Fruit fly (Drosophila melanogaster) whole organism, embryonic: ENCODE data around the gene Naa80.

Experiments
- Abd-B ChIP-seq: fragments of 200-800 bp; sonication (Bioruptor generic); optimal IDR thresholded peaks from 2 replicates; lab custom pipeline; 2018; ENCODE audit warnings: missing biosample characterization, mild to moderate bottlenecking, missing genetic modification characterization, moderate library complexity
- B-H2 ChIP-seq: fragments of 200-800 bp; sonication (Bioruptor generic); optimal IDR thresholded peaks from 2 replicates; lab custom pipeline; 2018; ENCODE audit warnings: missing biosample characterization, mild to moderate bottlenecking, missing genetic modification characterization
- CG12071 ChIP-seq: fragments of 200-800 bp; sonication (Bioruptor generic); optimal IDR thresholded peaks from 3 replicates; lab custom pipeline; 2018; ENCODE audit warnings: missing biosample characterization, mild to moderate bottlenecking, missing genetic modification characterization
- CG13287 ChIP-seq: fragments of 200-800 bp; sonication (Bioruptor generic); IDR thresholded peaks from 2 replicates; pipeline ENCODE4 v1.3.6; 2022; ENCODE audit warnings: missing biosample characterization, missing genetic modification characterization; ENCODE audit not compliant: partially characterized antibody
- CG14710 ChIP-seq: fragments of 200-800 bp; sonication (Bioruptor generic); optimal IDR thresholded peaks from 3 replicates; lab custom pipeline; 2019; ENCODE audit warnings: missing biosample characterization, mild to moderate bottlenecking, missing genetic modification characterization, moderate library complexity
- CG14860 ChIP-seq: fragments of 200-800 bp; sonication (Bioruptor generic); IDR thresholded peaks from 3 replicates; pipeline ENCODE4 v1.3.6; 2022; ENCODE audit warnings: missing biosample characterization, missing genetic modification characterization; ENCODE audit not compliant: partially characterized antibody
- CG15696 ChIP-seq: fragments of 200-800 bp; sonication (Bioruptor generic); optimal IDR thresholded peaks from 2 replicates; lab custom pipeline; 2019; ENCODE audit warnings: missing biosample characterization, mild to moderate bottlenecking, missing genetic modification characterization, moderate library complexity
- CG16813 ChIP-seq: fragments of 200-800 bp; sonication (Bioruptor generic); IDR thresholded peaks from 3 replicates; pipeline ENCODE4 v1.3.6; 2022; ENCODE audit warnings: missing biosample characterization, missing genetic modification characterization; ENCODE audit not compliant: partially characterized antibody
- CG1792 ChIP-seq: fragments of 200-800 bp; sonication (Bioruptor generic); optimal IDR thresholded peaks from 2 replicates; lab custom pipeline; 2016; ENCODE audit warnings: missing biosample characterization, missing genetic modification characterization
- CG2120 ChIP-seq: fragments of 200-800 bp; sonication (Bioruptor generic); optimal IDR thresholded peaks from 3 replicates; lab custom pipeline; 2016; ENCODE audit warnings: missing biosample characterization, missing genetic modification characterization
- CG2129 ChIP-seq: fragments of 200-800 bp; sonication (Bioruptor generic); IDR thresholded peaks from 2 replicates; pipeline ENCODE4 v1.3.6; 2022; ENCODE audit warnings: missing biosample characterization, missing genetic modification characterization; ENCODE audit not compliant: partially characterized antibody
- CG30020 ChIP-seq: fragments of 200-800 bp; optimal IDR thresholded peaks from 2 replicates; lab custom pipeline; 2019; ENCODE audit warnings: missing biosample characterization, mild to moderate bottlenecking, missing genetic modification characterization, moderate library complexity
- CG32767 ChIP-seq: fragments of 200-800 bp; sonication (Bioruptor generic); IDR thresholded peaks from 2 replicates; pipeline ENCODE4 v1.3.6; 2022; ENCODE audit warnings: missing biosample characterization, missing genetic modification characterization
- CG4617 ChIP-seq: fragments of 200-800 bp; sonication (Bioruptor generic); optimal IDR thresholded peaks from 3 replicates; lab custom pipeline; 2016; ENCODE audit warnings: missing biosample characterization, missing genetic modification characterization, borderline replicate concordance
- CG7963 ChIP-seq: fragments of 200-800 bp; sonication (Bioruptor generic); IDR thresholded peaks from 3 replicates; pipeline ENCODE4 v1.3.6; 2022; ENCODE audit warnings: missing biosample characterization, missing genetic modification characterization; ENCODE audit not compliant: partially characterized antibody
- CG8924 ChIP-seq: fragments of 200-800 bp; optimal IDR thresholded peaks from 3 replicates; lab custom pipeline; 2019; ENCODE audit warnings: missing biosample characterization, mild to moderate bottlenecking, missing genetic modification characterization, moderate library complexity
- Dp ChIP-seq: fragments of 200-800 bp; sonication (Bioruptor generic); optimal IDR thresholded peaks from 2 replicates; lab custom pipeline; 2018; ENCODE audit warnings: missing biosample characterization, mild to moderate bottlenecking, missing genetic modification characterization, moderate library complexity
- Dref ChIP-seq: fragments of 200-800 bp; sonication (Bioruptor generic); IDR thresholded peaks from 2 replicates; pipeline ENCODE4 v1.3.6; 2022; ENCODE audit warnings: missing biosample characterization, missing genetic modification characterization
- E2f2 ChIP-seq: fragments of 200-800 bp; sonication (Bioruptor generic); IDR thresholded peaks from 2 replicates; pipeline ENCODE4 v1.3.6; 2022; ENCODE audit warnings: missing biosample characterization, missing genetic modification characterization
- HmgZ ChIP-seq: fragments of 200-800 bp; sonication (Bioruptor generic); optimal IDR thresholded peaks from 2 replicates; lab custom pipeline; 2018; ENCODE audit warnings: missing biosample characterization, mild to moderate bottlenecking, missing genetic modification characterization
- Hr51 ChIP-seq, 2 experiments: fragments of 200-800 bp; sonication (Bioruptor generic); optimal IDR thresholded peaks; 2 replicates in 1 of 2; 3 replicates in 1 of 2; lab custom pipeline; 2016 to 2018; ENCODE audit warnings: missing biosample characterization in 2 of 2, missing genetic modification characterization in 2 of 2, mild to moderate bottlenecking in 1 of 2, moderate library complexity in 1 of 2
- Jarid2 ChIP-seq: fragments of 200-800 bp; sonication (Bioruptor generic); optimal IDR thresholded peaks from 3 replicates; lab custom pipeline; 2017; ENCODE audit warnings: mild to moderate bottlenecking, missing biosample characterization, missing genetic modification reagents, missing genetic modification characterization
- Lhr ChIP-seq: fragments of 200-800 bp; sonication (Bioruptor generic); optimal IDR thresholded peaks from 3 replicates; lab custom pipeline; 2017; ENCODE audit warnings: mild to moderate bottlenecking, missing biosample characterization, missing genetic modification reagents, missing genetic modification characterization
- NFAT ChIP-seq: fragments of 200-800 bp; sonication (Bioruptor generic); IDR thresholded peaks from 2 replicates; pipeline ENCODE4 v1.3.6; 2022; ENCODE audit warnings: missing biosample characterization, missing genetic modification characterization
- Opbp ChIP-seq: fragments of 200-800 bp; sonication (Bioruptor generic); IDR thresholded peaks from 3 replicates; pipeline ENCODE4 v1.3.6; 2022; ENCODE audit warnings: missing biosample characterization, missing genetic modification characterization; ENCODE audit not compliant: partially characterized antibody
- Scr ChIP-seq: fragments of 200-800 bp; sonication (Bioruptor generic); IDR thresholded peaks from 2 replicates; pipeline ENCODE4 v1.3.6; 2022; ENCODE audit warnings: missing biosample characterization, missing genetic modification characterization; ENCODE audit not compliant: partially characterized antibody
- Sox100B ChIP-seq: fragments of 200-800 bp; sonication (Bioruptor generic); optimal IDR thresholded peaks from 3 replicates; lab custom pipeline; 2018; ENCODE audit warnings: missing biosample characterization, mild to moderate bottlenecking, missing genetic modification characterization
- Sry-δ ChIP-seq: fragments of 200-800 bp; sonication (Bioruptor generic); optimal IDR thresholded peaks from 2 replicates; lab custom pipeline; 2016; ENCODE audit warnings: missing biosample characterization, missing genetic modification characterization
- Stat92E ChIP-seq, 3 experiments: fragments of >200 bp in 2 of 3; fragments of 200-800 bp in 1 of 3; sonication (Bioruptor generic) in 1 of 3; optimal IDR thresholded peaks; 2 replicates each; lab custom pipeline; 2017 to 2019; ENCODE audit warnings: missing biosample characterization in 3 of 3, missing genetic modification characterization in 3 of 3, mild to moderate bottlenecking in 1 of 3, moderate library complexity in 1 of 3
- ato ChIP-seq: fragments of 200-800 bp; sonication (Bioruptor generic); IDR thresholded peaks from 2 replicates; pipeline ENCODE4 v1.3.6; 2022; ENCODE audit warnings: missing biosample characterization, missing genetic modification characterization; ENCODE audit not compliant: partially characterized antibody
- chinmo ChIP-seq: fragments of 200-800 bp; sonication (Bioruptor generic); IDR thresholded peaks from 4 replicates; pipeline ENCODE4 v1.3.6; 2022; ENCODE audit warnings: missing biosample characterization, missing genetic modification characterization; ENCODE audit not compliant: partially characterized antibody
- chn ChIP-seq: fragments of 200-800 bp; sonication (Bioruptor generic); optimal IDR thresholded peaks from 2 replicates; lab custom pipeline; 2016; ENCODE audit warnings: missing biosample characterization, missing genetic modification characterization
- dan ChIP-seq: fragments of 200-800 bp; sonication (Bioruptor generic); IDR thresholded peaks from 2 replicates; pipeline ENCODE4 v1.3.6; 2022; ENCODE audit warnings: missing biosample characterization, missing genetic modification characterization
- esg ChIP-seq: fragments of 200-800 bp; sonication (Bioruptor generic); conservative IDR thresholded peaks from 2 replicates; pipeline ENCODE4 v1.3.6; 2022; ENCODE audit warnings: missing biosample characterization, missing genetic modification characterization
- ind ChIP-seq: fragments of 200-800 bp; sonication (Bioruptor generic); optimal IDR thresholded peaks from 3 replicates; lab custom pipeline; 2016; ENCODE audit warnings: missing biosample characterization, missing genetic modification characterization
- kah ChIP-seq: fragments of 200-800 bp; sonication (Bioruptor generic); optimal IDR thresholded peaks from 2 replicates; lab custom pipeline; 2018; ENCODE audit warnings: missing biosample characterization, mild to moderate bottlenecking, missing genetic modification characterization
- lilli ChIP-seq: fragments of 200-800 bp; sonication (Bioruptor generic); optimal IDR thresholded peaks from 3 replicates; lab custom pipeline; 2016; ENCODE audit warnings: missing biosample characterization, missing genetic modification characterization
- mam ChIP-seq: fragments of 200-800 bp; sonication (Bioruptor generic); optimal IDR thresholded peaks from 3 replicates; lab custom pipeline; 2016; ENCODE audit warnings: missing biosample characterization, missing genetic modification characterization
- mirr ChIP-seq: fragments of 200-800 bp; sonication (Bioruptor generic); optimal IDR thresholded peaks from 3 replicates; lab custom pipeline; 2018; ENCODE audit warnings: missing biosample characterization, mild to moderate bottlenecking, missing genetic modification characterization
- row ChIP-seq: fragments of 200-800 bp; sonication (Bioruptor generic); IDR thresholded peaks from 3 replicates; pipeline ENCODE4 v1.3.6; 2022; ENCODE audit warnings: missing biosample characterization, missing genetic modification characterization
- sens ChIP-seq: fragments of 200-800 bp; sonication (Bioruptor generic); peaks from one replicate; lab custom pipeline; 2016; ENCODE audit warnings: missing biosample characterization, missing genetic modification characterization
- sug ChIP-seq: fragments of 200-800 bp; optimal IDR thresholded peaks from 2 replicates; lab custom pipeline; 2019; ENCODE audit warnings: missing biosample characterization, mild to moderate bottlenecking, missing genetic modification characterization, moderate library complexity
- trem ChIP-seq: fragments of 200-800 bp; optimal IDR thresholded peaks from 3 replicates; lab custom pipeline; 2019; ENCODE audit warnings: missing biosample characterization, mild to moderate bottlenecking, missing genetic modification characterization, moderate library complexity
- unc-4 ChIP-seq: fragments of 200-800 bp; sonication (Bioruptor generic); IDR thresholded peaks from 2 replicates; pipeline ENCODE4 v1.3.6; 2022; ENCODE audit warnings: missing biosample characterization, missing genetic modification characterization; ENCODE audit not compliant: partially characterized antibody
- vnd ChIP-seq: fragments of 200-800 bp; sonication (Bioruptor generic); IDR thresholded peaks from 3 replicates; pipeline ENCODE4 v1.3.6; 2022; ENCODE audit warnings: missing biosample characterization, missing genetic modification characterization; ENCODE audit not compliant: partially characterized antibody
- vvl ChIP-seq: fragments of 200-800 bp; sonication (Bioruptor generic); IDR thresholded peaks from 2 replicates; pipeline ENCODE4 v1.3.6; 2022; ENCODE audit warnings: missing biosample characterization, missing genetic modification characterization
- wdn ChIP-seq: fragments of 200-800 bp; sonication (Bioruptor generic); IDR thresholded peaks from 2 replicates; pipeline ENCODE4 v1.3.6; 2022; ENCODE audit warnings: missing biosample characterization, missing genetic modification characterization
- zen ChIP-seq: fragments of 200-800 bp; sonication (Bioruptor generic); optimal IDR thresholded peaks from 3 replicates; lab custom pipeline; 2018; ENCODE audit warnings: missing biosample characterization, mild to moderate bottlenecking, missing genetic modification characterization, moderate library complexity
- zfh2 ChIP-seq: fragments of 200-800 bp; sonication (Bioruptor generic); optimal IDR thresholded peaks from 2 replicates; lab custom pipeline; 2016; ENCODE audit warnings: missing biosample characterization, missing genetic modification characterization

Naa80 gene

dm6 chr3R:9740713-9741112 lies 26.9 kb upstream of the Naa80 start, which contains the start of gene Pnn (continued):
- peak; percentile 21 for TF ChIP-seq HmgZ (tag; lab: Kevin White, UChicago)
- peak; percentile 59 for TF ChIP-seq CG14710 (tag; lab: Kevin White, UChicago)
- TF ChIP-seq CG30020 (tag; lab: Kevin White, UChicago) = peak; percentile 63
- peak; percentile 35 for TF ChIP-seq sens (GFP tag; lab: Kevin White, UChicago)
- TF ChIP-seq mam (GFP tag; lab: Kevin White, UChicago) = no peak
- peak; percentile 77 for TF ChIP-seq CG4617 (GFP tag; lab: Kevin White, UChicago)
- peak; percentile 67 for TF ChIP-seq trem (tag; lab: Kevin White, UChicago)
- no peak for TF ChIP-seq kah
- peak; percentile 81 for TF ChIP-seq CG2129
- no peak for TF ChIP-seq vvl (GFP tag; lab: Robert Waterston, UW)
- TF ChIP-seq Lhr (GFP tag; lab: Kevin White, UChicago) = no peak
- TF ChIP-seq Jarid2 (GFP tag; lab: Kevin White, UChicago) = no peak
- TF ChIP-seq chinmo = peak; percentile 61; the same call in 1 of the 4 replicates
- TF ChIP-seq row (GFP tag; lab: Robert Waterston, UW) = peak; percentile 84
- TF ChIP-seq Dp (GFP tag; lab: Kevin White, UChicago) = peak; percentile 27
- TF ChIP-seq Dref (GFP tag; lab: Robert Waterston, UW) = peak; percentile 81
- TF ChIP-seq lilli (GFP tag; lab: Kevin White, UChicago) = no peak
- peak; percentile 81 for TF ChIP-seq CG14860 (GFP tag; lab: Robert Waterston, UW)
- peak; percentile 90 for TF ChIP-seq vnd (GFP tag; lab: Robert Waterston, UW)
- TF ChIP-seq Scr (GFP tag; lab: Robert Waterston, UW) = peak; percentile 93
- TF ChIP-seq CG7963 (GFP tag; lab: Robert Waterston, UW) = peak; percentile 87
- TF ChIP-seq Stat92E (GFP tag; optimal IDR thresholded peaks at IDR 0.05; lab: Kevin White, UChicago) = no peak
- peak; percentile 30; the same call in 1 of the 2 replicates for TF ChIP-seq NFAT (GFP tag; lab: Robert Waterston, UW)
- peak; percentile 94 for TF ChIP-seq Opbp
- peak; percentile 95 for TF ChIP-seq CG13287 (GFP tag; lab: Robert Waterston, UW)
- no peak for TF ChIP-seq dan (GFP tag; lab: Robert Waterston, UW)
- TF ChIP-seq CG12071 (GFP tag; lab: Kevin White, UChicago) = no peak
- peak; percentile 21 for TF ChIP-seq B-H2 (GFP tag; lab: Kevin White, UChicago)
- TF ChIP-seq esg = no peak
- peak; percentile 90 for TF ChIP-seq unc-4 (GFP tag; lab: Robert Waterston, UW)
- TF ChIP-seq wdn = no peak
- TF ChIP-seq sug = peak; percentile 10
- TF ChIP-seq zfh2 (GFP tag; lab: Kevin White, UChicago) = no peak
- TF ChIP-seq mirr = no peak
- no peak for TF ChIP-seq CG1792
- peak; percentile 92 for TF ChIP-seq CG16813 (GFP tag; lab: Robert Waterston, UW)
- TF ChIP-seq CG15696 = no peak
- TF ChIP-seq ato = peak; percentile 81; the same call in 1 of the 2 replicates
- TF ChIP-seq zen (tag; lab: Kevin White, UChicago) = peak; percentile 39
- TF ChIP-seq CG32767 (GFP tag; lab: Robert Waterston, UW) = 0 out of 2 replicates have a peak, but pooled peaks have one; percentile 19
- TF ChIP-seq CG2120 (GFP tag; lab: Kevin White, UChicago) = peak; percentile 16
- TF ChIP-seq chn (GFP tag; lab: Kevin White, UChicago) = no peak
- TF ChIP-seq ind = no peak
- peak; percentile 6 for TF ChIP-seq Sox100B (GFP tag; lab: Kevin White, UChicago)
- TF ChIP-seq E2f2 (GFP tag; lab: Robert Waterston, UW) = peak; percentile 29; the same call in 1 of the 2 replicates
- TF ChIP-seq Abd-B (GFP tag; lab: Kevin White, UChicago) = no peak
- no peak for TF ChIP-seq Hr51 (GFP tag; optimal IDR thresholded peaks at IDR 0.05; lab: Kevin White, UChicago)
- TF ChIP-seq CG8924 (tag; lab: Kevin White, UChicago) = peak; percentile 52
- TF ChIP-seq Sry-δ (GFP tag; lab: Kevin White, UChicago) = peak; percentile 83
